Fruit fly (Drosophila melanogaster) whole organism, embryonic: ENCODE results near the gene CG15337.

Experiments used
- Asciz ChIP-seq: fragments of 200-800 bp; sonication (Bioruptor generic); optimal IDR thresholded peaks from 2 replicates; lab custom pipeline; 2017; ENCODE audit warnings: missing biosample characterization, mild to moderate bottlenecking, missing genetic modification characterization, missing genetic modification reagents
- BtbVII ChIP-seq: fragments of 200-800 bp; sonication (Bioruptor generic); optimal IDR thresholded peaks from 3 replicates; lab custom pipeline; 2017; ENCODE audit warnings: missing biosample characterization, mild to moderate bottlenecking, missing genetic modification characterization
- CG10147 ChIP-seq: fragments of 200-800 bp; sonication (Bioruptor generic); optimal IDR thresholded peaks from 2 replicates; lab custom pipeline; 2019; ENCODE audit warnings: missing biosample characterization, mild to moderate bottlenecking, missing genetic modification characterization, moderate library complexity
- CG1024 ChIP-seq: fragments of 200-800 bp; sonication (Bioruptor generic); IDR thresholded peaks from 2 replicates; pipeline ENCODE4 v1.3.6; 2022; ENCODE audit warnings: missing biosample characterization, missing genetic modification characterization
- CG10267 ChIP-seq: fragments of 200-800 bp; sonication (Bioruptor generic); optimal IDR thresholded peaks from 2 replicates; lab custom pipeline; 2018; ENCODE audit warnings: missing biosample characterization, mild to moderate bottlenecking, missing genetic modification characterization, moderate library complexity
- CG10366 ChIP-seq: fragments of 200-800 bp; sonication (Bioruptor generic); IDR thresholded peaks from 2 replicates; pipeline ENCODE4 v1.3.6; 2022; ENCODE audit warnings: missing biosample characterization, missing genetic modification characterization
- CG12219 ChIP-seq: fragments of 200-800 bp; sonication (Bioruptor generic); optimal IDR thresholded peaks from 3 replicates; lab custom pipeline; 2018; ENCODE audit warnings: missing biosample characterization, mild to moderate bottlenecking, missing genetic modification characterization
- CG12299 ChIP-seq: fragments of 200-800 bp; sonication (Bioruptor generic); optimal IDR thresholded peaks from 2 replicates; lab custom pipeline; 2018; ENCODE audit warnings: missing biosample characterization, mild to moderate bottlenecking, missing genetic modification characterization
- CG13123 ChIP-seq: fragments of 200-800 bp; sonication (Bioruptor generic); optimal IDR thresholded peaks from 2 replicates; lab custom pipeline; 2016; ENCODE audit warnings: missing biosample characterization, missing genetic modification characterization
- CG15601 ChIP-seq: fragments of 200-800 bp; sonication (Bioruptor generic); optimal IDR thresholded peaks from 3 replicates; lab custom pipeline; 2019; ENCODE audit warnings: missing biosample characterization, mild to moderate bottlenecking, missing genetic modification characterization, moderate library complexity
- CG2712 ChIP-seq: fragments of 200-800 bp; optimal IDR thresholded peaks from 3 replicates; lab custom pipeline; 2019; ENCODE audit warnings: missing biosample characterization, mild to moderate bottlenecking, missing genetic modification characterization, moderate library complexity
- CG30020 ChIP-seq: fragments of 200-800 bp; optimal IDR thresholded peaks from 2 replicates; lab custom pipeline; 2019; ENCODE audit warnings: missing biosample characterization, mild to moderate bottlenecking, missing genetic modification characterization, moderate library complexity
- CG3065 ChIP-seq: fragments of 200-800 bp; sonication (Bioruptor generic); optimal IDR thresholded peaks from 2 replicates; lab custom pipeline; 2016; ENCODE audit warnings: missing biosample characterization, missing genetic modification characterization
- CG34376 ChIP-seq: fragments of 200-800 bp; sonication (Bioruptor generic); optimal IDR thresholded peaks from 2 replicates; lab custom pipeline; 2018; ENCODE audit warnings: missing biosample characterization, mild to moderate bottlenecking, missing genetic modification characterization
- CG4328 ChIP-seq: fragments of 200-800 bp; sonication (Bioruptor generic); optimal IDR thresholded peaks from 3 replicates; lab custom pipeline; 2017; ENCODE audit warnings: missing biosample characterization, missing genetic modification reagents, missing genetic modification characterization
- CG43689 ChIP-seq: fragments of 200-800 bp; sonication (Bioruptor generic); IDR thresholded peaks from 2 replicates; pipeline ENCODE4 v1.3.6; 2022; ENCODE audit warnings: missing biosample characterization, missing genetic modification characterization
- CG7372 ChIP-seq: fragments of 200-800 bp; sonication (Bioruptor generic); IDR thresholded peaks from 2 replicates; pipeline ENCODE4 v1.3.6; 2022; ENCODE audit warnings: missing biosample characterization, missing genetic modification characterization
- CG7963 ChIP-seq: fragments of 200-800 bp; sonication (Bioruptor generic); IDR thresholded peaks from 3 replicates; pipeline ENCODE4 v1.3.6; 2022; ENCODE audit warnings: missing biosample characterization, missing genetic modification characterization; ENCODE audit not compliant: partially characterized antibody
- CG8924 ChIP-seq: fragments of 200-800 bp; optimal IDR thresholded peaks from 3 replicates; lab custom pipeline; 2019; ENCODE audit warnings: missing biosample characterization, mild to moderate bottlenecking, missing genetic modification characterization, moderate library complexity
- CG9437 ChIP-seq: fragments of 200-800 bp; sonication (Bioruptor generic); optimal IDR thresholded peaks from 2 replicates; lab custom pipeline; 2018; ENCODE audit warnings: missing biosample characterization, mild to moderate bottlenecking, missing genetic modification characterization
- CG9817 ChIP-seq: fragments of 200-800 bp; sonication (Bioruptor generic); optimal IDR thresholded peaks from 2 replicates; lab custom pipeline; 2018; ENCODE audit warnings: missing biosample characterization, mild to moderate bottlenecking, missing genetic modification characterization, moderate library complexity
- Drgx ChIP-seq: fragments of 200-800 bp; sonication (Bioruptor generic); IDR thresholded peaks from 2 replicates; pipeline ENCODE4 v1.3.6; 2022; ENCODE audit warnings: missing biosample characterization, missing genetic modification characterization
- Eip74EF ChIP-seq, 2 experiments: fragments of 200-800 bp in 1 of 2; fragments of >200 bp in 1 of 2; sonication (Bioruptor generic) in 1 of 2; optimal IDR thresholded peaks; 2 replicates each; lab custom pipeline; 2017 to 2019; ENCODE audit warnings: missing biosample characterization in 2 of 2, missing genetic modification characterization in 2 of 2, mild to moderate bottlenecking in 1 of 2, moderate library complexity in 1 of 2
- Elba2 ChIP-seq: fragments of 200-800 bp; sonication (Bioruptor generic); optimal IDR thresholded peaks from 3 replicates; lab custom pipeline; 2016; ENCODE audit warnings: missing biosample characterization, missing genetic modification characterization
- HLH3B ChIP-seq: fragments of 200-800 bp; sonication (Bioruptor generic); IDR thresholded peaks from 2 replicates; pipeline ENCODE4 v1.3.6; 2022; ENCODE audit warnings: missing biosample characterization, missing genetic modification characterization
- HLH54F ChIP-seq: fragments of 200-800 bp; sonication (Bioruptor generic); optimal IDR thresholded peaks from 3 replicates; lab custom pipeline; 2016; ENCODE audit warnings: missing biosample characterization, missing genetic modification characterization
- Oli ChIP-seq: fragments of 200-800 bp; sonication (Bioruptor generic); optimal IDR thresholded peaks from 2 replicates; lab custom pipeline; 2018; ENCODE audit warnings: missing biosample characterization, mild to moderate bottlenecking, missing genetic modification characterization, moderate library complexity
- Sin3A ChIP-seq: fragments of >200 bp; optimal IDR thresholded peaks from 2 replicates; lab custom pipeline; 2018
- Vsx1 ChIP-seq: fragments of 200-800 bp; sonication (Bioruptor generic); optimal IDR thresholded peaks from 2 replicates; lab custom pipeline; 2017; ENCODE audit warnings: missing biosample characterization, mild to moderate bottlenecking, missing genetic modification characterization, missing genetic modification reagents
- Xrp1 ChIP-seq: fragments of 200-800 bp; sonication (Bioruptor generic); IDR thresholded peaks from 2 replicates; pipeline ENCODE4 v1.3.6; 2022; ENCODE audit warnings: missing biosample characterization, missing genetic modification characterization
- YL-1 ChIP-seq: fragments of 200-800 bp; sonication (Bioruptor generic); optimal IDR thresholded peaks from 3 replicates; lab custom pipeline; 2017; ENCODE audit warnings: missing biosample characterization, mild to moderate bottlenecking, missing genetic modification characterization
- bbx ChIP-seq: fragments of 200-800 bp; sonication (Bioruptor generic); IDR thresholded peaks from 2 replicates; pipeline ENCODE4 v1.3.6; 2022; ENCODE audit warnings: missing biosample characterization, missing genetic modification characterization; ENCODE audit not compliant: partially characterized antibody
- bcd ChIP-seq: fragments of 200-800 bp; sonication (Bioruptor generic); optimal IDR thresholded peaks from 2 replicates; lab custom pipeline; 2017; ENCODE audit warnings: missing biosample characterization, mild to moderate bottlenecking, missing genetic modification characterization
- bsh ChIP-seq, 2 experiments: fragments of 200-800 bp; sonication (Bioruptor generic); optimal IDR thresholded peaks; 2 replicates each; lab custom pipeline; 2017 to 2018; ENCODE audit warnings: mild to moderate bottlenecking in 2 of 2, missing biosample characterization in 2 of 2, missing genetic modification characterization in 2 of 2, moderate library complexity in 1 of 2
- corto ChIP-seq: fragments of 200-800 bp; sonication (Bioruptor generic); optimal IDR thresholded peaks from 2 replicates; lab custom pipeline; 2016; ENCODE audit warnings: missing biosample characterization, mild to moderate bottlenecking, missing genetic modification characterization, moderate library complexity
- crp ChIP-seq, 2 experiments: fragments of 200-800 bp; sonication (Bioruptor generic); optimal IDR thresholded peaks; 2 replicates in 1 of 2; 3 replicates in 1 of 2; lab custom pipeline; 2017; ENCODE audit warnings: missing biosample characterization in 2 of 2, missing genetic modification characterization in 2 of 2, mild to moderate bottlenecking in 1 of 2, moderate library complexity in 1 of 2
- fd96Cb ChIP-seq: fragments of 200-800 bp; sonication (Bioruptor generic); optimal IDR thresholded peaks from 2 replicates; lab custom pipeline; 2018; ENCODE audit warnings: missing biosample characterization, mild to moderate bottlenecking, missing genetic modification characterization, moderate library complexity
- gro ChIP-seq: fragments of 200-800 bp; sonication (Bioruptor generic); optimal IDR thresholded peaks from 2 replicates; lab custom pipeline; 2016; ENCODE audit warnings: missing biosample characterization, missing genetic modification characterization
- kay ChIP-seq: fragments of 200-800 bp; sonication (Bioruptor generic); optimal IDR thresholded peaks from 2 replicates; lab custom pipeline; 2016; ENCODE audit warnings: missing biosample characterization, missing genetic modification characterization
- lbe ChIP-seq: fragments of 200-800 bp; sonication (Bioruptor generic); optimal IDR thresholded peaks from 2 replicates; lab custom pipeline; 2016; ENCODE audit warnings: missing biosample characterization, mild to moderate bottlenecking, missing genetic modification characterization
- nerfin-1 ChIP-seq: fragments of 200-800 bp; sonication (Bioruptor generic); optimal IDR thresholded peaks from 3 replicates; lab custom pipeline; 2019; ENCODE audit warnings: missing biosample characterization, mild to moderate bottlenecking, missing genetic modification characterization, moderate library complexity
- nerfin-2 ChIP-seq: fragments of 200-800 bp; sonication (Bioruptor generic); IDR thresholded peaks from 2 replicates; pipeline ENCODE4 v1.3.6; 2022; ENCODE audit warnings: missing biosample characterization, missing genetic modification characterization; ENCODE audit not compliant: partially characterized antibody
- phol ChIP-seq: fragments of 200-800 bp; sonication (Bioruptor generic); optimal IDR thresholded peaks from 3 replicates; lab custom pipeline; 2018; ENCODE audit warnings: missing biosample characterization, mild to moderate bottlenecking, missing genetic modification characterization, moderate library complexity
- pros ChIP-seq: fragments of 200-800 bp; sonication (Bioruptor generic); optimal IDR thresholded peaks from 3 replicates; lab custom pipeline; 2019; ENCODE audit warnings: missing biosample characterization, mild to moderate bottlenecking, missing genetic modification characterization, moderate library complexity
- tup ChIP-seq: fragments of 200-800 bp; sonication (Bioruptor generic); optimal IDR thresholded peaks from 2 replicates; lab custom pipeline; 2016; ENCODE audit warnings: missing biosample characterization, mild to moderate bottlenecking, missing genetic modification characterization, moderate library complexity
- vnd ChIP-seq: fragments of 200-800 bp; sonication (Bioruptor generic); IDR thresholded peaks from 3 replicates; pipeline ENCODE4 v1.3.6; 2022; ENCODE audit warnings: missing biosample characterization, missing genetic modification characterization; ENCODE audit not compliant: partially characterized antibody
- zf30C ChIP-seq: fragments of 200-800 bp; sonication (Bioruptor generic); optimal IDR thresholded peaks from 3 replicates; lab custom pipeline; 2018; ENCODE audit warnings: missing biosample characterization, mild to moderate bottlenecking, missing genetic modification characterization

CG15337 gene

dm6 chrX:8143537-8143936 lies 16.3 kb upstream of the CG15337 start, which contains the start of gene CG17982 (continued):
- TF ChIP-seq corto (GFP tag; lab: Kevin White, UChicago) = peak; percentile 87
- peak; percentile 71 for TF ChIP-seq CG12219
- peak; percentile 18; the same call in 1 of the 2 replicates for TF ChIP-seq CG43689 (GFP tag; lab: Robert Waterston, UW)
- no peak for TF ChIP-seq Asciz
- TF ChIP-seq HLH3B = peak; percentile 78
- TF ChIP-seq CG7372 (GFP tag; lab: Robert Waterston, UW) = peak; percentile 62
- TF ChIP-seq pros = peak; percentile 3
- TF ChIP-seq, all 482 proteins: peak for 384

- TF ChIP-seq bsh (GFP tag; optimal IDR thresholded peaks at IDR 0.05; lab: Kevin White, UChicago) = peak in 1 of 2 experiments; percentile 24
- peak; percentile 51 for TF ChIP-seq CG10267
- TF ChIP-seq Vsx1 (GFP tag; lab: Kevin White, UChicago) = no peak
- peak; percentile 26; the same call in 1 of the 2 replicates for TF ChIP-seq Xrp1 (GFP tag; lab: Robert Waterston, UW)
- peak; percentile 64 for TF ChIP-seq YL-1 (GFP tag; lab: Kevin White, UChicago)
- peak; percentile 39 for TF ChIP-seq CG10147 (GFP tag; lab: Kevin White, UChicago)
- no peak for TF ChIP-seq CG3065 (GFP tag; lab: Kevin White, UChicago)
- TF ChIP-seq CG12299 = peak; percentile 27
- no peak for TF ChIP-seq bbx (GFP tag; lab: Robert Waterston, UW)
- TF ChIP-seq lbe = peak; percentile 4
- no peak for TF ChIP-seq Oli (tag; lab: Kevin White, UChicago)
- no peak for TF ChIP-seq vnd (GFP tag; lab: Robert Waterston, UW)
- TF ChIP-seq nerfin-1 (tag; lab: Kevin White, UChicago) = peak; percentile 8
- peak in 1 of 2 experiments; percentile 15 for TF ChIP-seq Eip74EF (GFP tag; optimal IDR thresholded peaks at IDR 0.05; lab: Kevin White, UChicago)
- TF ChIP-seq Drgx = no peak
- peak; percentile 3 for TF ChIP-seq CG4328 (GFP tag; lab: Kevin White, UChicago)
- TF ChIP-seq CG13123 (GFP tag; lab: Kevin White, UChicago) = no peak
- TF ChIP-seq bcd (GFP tag; lab: Kevin White, UChicago) = no peak
- TF ChIP-seq CG10366 (GFP tag; lab: Robert Waterston, UW) = 0 out of 2 replicates have a peak, but pooled peaks have one; percentile 27
- no peak for TF ChIP-seq fd96Cb (tag; lab: Kevin White, UChicago)
- peak; percentile 21 for TF ChIP-seq CG9817 (tag; lab: Kevin White, UChicago)
- no peak for TF ChIP-seq gro (GFP tag; lab: Kevin White, UChicago)
- TF ChIP-seq Sin3A (lab: Kevin White, UChicago) = peak; percentile 23
- peak; percentile 6 for TF ChIP-seq HLH54F
- TF ChIP-seq CG34376 = peak; percentile 52
- no peak for TF ChIP-seq tup (GFP tag; lab: Kevin White, UChicago)
- peak; percentile 9 for TF ChIP-seq CG15601 (tag; lab: Kevin White, UChicago)
- TF ChIP-seq BtbVII (GFP tag; lab: Kevin White, UChicago) = no peak
- TF ChIP-seq crp (GFP tag; optimal IDR thresholded peaks at IDR 0.05; lab: Kevin White, UChicago) = peak; percentile 55 to 88
- peak; percentile 57 for TF ChIP-seq CG2712 (tag; lab: Kevin White, UChicago)
- TF ChIP-seq CG8924 (tag; lab: Kevin White, UChicago) = peak; percentile 48
- no peak for TF ChIP-seq CG1024
- peak; percentile 15 for TF ChIP-seq CG30020 (tag; lab: Kevin White, UChicago)
- no peak for TF ChIP-seq nerfin-2
- no peak for TF ChIP-seq zf30C (GFP tag; lab: Kevin White, UChicago)
- no peak for TF ChIP-seq kay (GFP tag; lab: Kevin White, UChicago)
- 0 out of 3 replicates have a peak, but pooled peaks have one; percentile 9 for TF ChIP-seq CG7963
- no peak for TF ChIP-seq CG9437 (GFP tag; lab: Kevin White, UChicago)
- peak; percentile 55 for TF ChIP-seq Elba2
- peak; percentile 53 for TF ChIP-seq phol
These were observed 14.2 kb upstream of the CG15337 start, which contains the start of the genes alpha-PheRS and CG2129 for dm6 chrX:8145501-8146157. Gene alpha-PheRS (minus strand): TSS chrX:8145602. Gene CG2129 (plus strand): TSS chrX:8145839.
